Worm (Caenorhabditis elegans) whole organism, early embryonic: Measurements from ENCODE around the gene nhr-198.

Experiments
- B0310.2 ChIP-seq: sonication (generic microtip); optimal IDR thresholded peaks from 2 replicates; lab custom pipeline; 2016; ENCODE audit warnings: mild to moderate bottlenecking, missing genetic modification characterization, missing compliant biosample characterization
- F13C5.2 ChIP-seq: sonication (generic microtip); optimal IDR thresholded peaks from 2 replicates; lab custom pipeline; 2017; ENCODE audit warnings: mild to moderate bottlenecking, missing genetic modification characterization, inconsistent platforms, missing compliant biosample characterization
- aly-1 ChIP-seq: sonication (generic microtip); optimal IDR thresholded peaks from 2 replicates; lab custom pipeline; 2016; ENCODE audit warnings: missing genetic modification characterization, missing compliant biosample characterization
- ama-1 ChIP-seq: fragments of 150-350 bp; optimal IDR thresholded peaks from 2 replicates; lab custom pipeline; 2014
- ceh-13 ChIP-seq: fragments of 200-800 bp; sonication (Bioruptor generic); optimal IDR thresholded peaks from 2 replicates; lab custom pipeline; 2018; ENCODE audit warnings: mild to moderate bottlenecking, missing genetic modification characterization, missing compliant biosample characterization
- ceh-36 ChIP-seq: sonication (generic microtip); optimal IDR thresholded peaks from 2 replicates; lab custom pipeline; 2016; ENCODE audit warnings: missing genetic modification characterization, inconsistent platforms, missing compliant biosample characterization
- ets-7 ChIP-seq: sonication (generic microtip); optimal IDR thresholded peaks from 2 replicates; lab custom pipeline; 2016; ENCODE audit warnings: missing genotype, missing genetic modification characterization, missing compliant biosample characterization
- flt-1 ChIP-seq: fragments of 200-800 bp; sonication (Bioruptor generic); IDR thresholded peaks from 2 replicates; pipeline ENCODE4 v1.3.6; 2022; ENCODE audit warnings: missing genetic modification characterization, missing compliant biosample characterization
- hmbx-1 ChIP-seq: sonication (generic microtip); optimal IDR thresholded peaks from 2 replicates; lab custom pipeline; 2016; ENCODE audit warnings: mild to moderate bottlenecking, missing genetic modification characterization, missing compliant biosample characterization
- hmg-4 ChIP-seq: fragments of 200-800 bp; sonication (Bioruptor generic); optimal IDR thresholded peaks from 2 replicates; lab custom pipeline; 2018; ENCODE audit warnings: mild to moderate bottlenecking, missing genetic modification characterization, missing compliant biosample characterization
- hnd-1 ChIP-seq: sonication (generic microtip); optimal IDR thresholded peaks from 2 replicates; lab custom pipeline; 2016; ENCODE audit warnings: missing genetic modification characterization, missing compliant biosample characterization
- pes-1 ChIP-seq: fragments of 200-800 bp; sonication (Bioruptor generic); IDR thresholded peaks from 2 replicates; pipeline ENCODE4 v1.3.6; 2022; ENCODE audit warnings: missing genetic modification reagents, missing genetic modification characterization, missing compliant biosample characterization
- scrt-1 ChIP-seq: fragments of 200-800 bp; sonication (Bioruptor generic); IDR thresholded peaks from 2 replicates; pipeline ENCODE4 v1.3.6; 2022; ENCODE audit warnings: missing genetic modification characterization, missing compliant biosample characterization
- sea-1 ChIP-seq: fragments of 200-800 bp; sonication (Bioruptor generic); conservative IDR thresholded peaks from 2 replicates; pipeline ENCODE4 v1.3.6; 2022; ENCODE audit warnings: missing genetic modification characterization, missing compliant biosample characterization
- tbx-11 ChIP-seq: fragments of 200-800 bp; sonication (Bioruptor generic); IDR thresholded peaks from 2 replicates; pipeline ENCODE4 v1.3.6; 2022; ENCODE audit warnings: missing genetic modification characterization, missing compliant biosample characterization
- tbx-37 ChIP-seq: fragments of 200-800 bp; sonication (Bioruptor generic); conservative IDR thresholded peaks from 2 replicates; pipeline ENCODE4 v1.3.6; 2022; ENCODE audit warnings: missing genetic modification reagents, missing genetic modification characterization, missing compliant biosample characterization
- tra-4 ChIP-seq: sonication (generic microtip); optimal IDR thresholded peaks from 2 replicates; lab custom pipeline; 2017; ENCODE audit warnings: missing genetic modification characterization, missing compliant biosample characterization

The nhr-198 gene

DNA sequence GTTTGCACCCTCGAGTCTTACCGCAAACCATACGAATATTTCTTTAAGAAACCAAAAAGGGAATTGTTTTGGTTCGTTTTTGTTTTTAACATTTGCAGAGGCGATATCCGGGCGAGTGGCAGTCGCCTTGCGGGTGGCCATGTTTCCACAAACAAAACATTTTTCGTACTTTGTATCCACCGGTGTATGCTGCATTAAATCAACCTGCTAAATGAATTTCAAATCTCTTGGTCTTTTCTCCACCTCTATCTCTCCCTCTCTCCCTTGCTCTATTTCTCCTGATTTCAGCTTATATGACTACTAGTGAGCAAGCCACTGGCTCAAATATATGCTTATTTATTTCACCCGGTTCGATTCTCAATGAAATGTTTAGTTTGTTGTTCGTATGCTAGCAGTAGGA, 16.6 kb upstream of the nhr-198 start, which contains the start of gene nhr-52:
nhr-52 (plus strand) TSS at position 301 of the 400 bp plus-strand sequence.
- no peak for TF ChIP-seq pes-1 (GFP tag; lab: Robert Waterston, UW)

DNA sequence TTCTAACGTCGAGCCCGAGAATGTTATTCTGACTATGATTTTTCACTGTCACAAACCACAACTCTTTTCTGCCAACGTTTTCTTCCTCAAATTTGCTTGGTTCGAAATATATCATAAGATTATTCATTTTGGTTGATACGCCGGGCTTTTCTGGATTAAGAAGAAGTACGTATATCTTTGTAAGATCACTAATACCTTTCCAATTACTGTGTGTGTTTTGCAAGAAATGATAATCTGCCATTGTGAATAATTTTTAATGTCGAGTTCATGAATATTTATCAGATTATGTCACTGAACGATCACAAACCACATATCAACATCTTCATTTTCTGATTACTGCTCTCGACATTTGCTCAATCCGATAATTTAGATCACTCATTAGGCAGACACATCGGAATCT, 8.2 kb upstream of the nhr-198 start, which contains the start of gene nhr-196:
nhr-196 (plus strand) TSS at position 118 of the 400 bp plus-strand sequence.
- no peak for TF ChIP-seq tbx-11 (GFP tag; lab: Robert Waterston, UW)
- no peak for TF ChIP-seq aly-1 (tag; lab: Kevin White, UChicago)
- TF ChIP-seq hnd-1 (tag; lab: Kevin White, UChicago): no peak
- TF ChIP-seq hmbx-1 (tag; lab: Kevin White, UChicago): no peak
- TF ChIP-seq pes-1 (GFP tag; lab: Robert Waterston, UW): no peak
- no peak for TF ChIP-seq ets-7 (tag; lab: Kevin White, UChicago)
- TF ChIP-seq B0310.2 (tag; lab: Kevin White, UChicago): no peak
- no peak for TF ChIP-seq ceh-13 (GFP tag; lab: Kevin White, UChicago)

DNA sequence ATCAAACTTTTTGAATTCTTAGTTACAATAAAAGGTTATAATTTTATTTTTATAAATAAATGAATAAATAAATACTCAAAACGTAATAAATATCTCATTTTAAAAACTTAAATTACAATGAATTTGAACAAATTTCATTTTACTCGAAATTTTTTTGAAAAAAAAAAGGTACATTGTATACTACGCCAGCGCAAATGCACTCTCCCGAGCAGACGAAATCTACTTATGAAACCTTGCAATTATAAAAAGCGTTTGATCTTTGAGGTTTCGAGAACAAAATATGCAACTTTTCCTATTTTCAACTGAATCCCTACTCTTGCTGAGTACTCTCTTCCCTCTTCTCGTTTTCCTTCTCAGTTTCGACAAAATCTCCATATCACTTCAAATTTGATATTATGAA, 6.1 kb upstream of the nhr-198 start, which contains the start of gene nhr-197:
nhr-197 (plus strand) TSS at position 301 of the 400 bp plus-strand sequence.
- TF ChIP-seq hnd-1 (tag; lab: Kevin White, UChicago): no peak
- no peak for TF ChIP-seq F13C5.2 (tag; lab: Kevin White, UChicago)
- no peak for TF ChIP-seq hmbx-1 (tag; lab: Kevin White, UChicago)
- TF ChIP-seq ceh-36 (tag; lab: Kevin White, UChicago): no peak
- TF ChIP-seq ceh-13 (GFP tag; lab: Kevin White, UChicago): no peak
- no peak for TF ChIP-seq hmg-4 (GFP tag; lab: Kevin White, UChicago)
- no peak for TF ChIP-seq scrt-1 (GFP tag; lab: Robert Waterston, UW)

DNA sequence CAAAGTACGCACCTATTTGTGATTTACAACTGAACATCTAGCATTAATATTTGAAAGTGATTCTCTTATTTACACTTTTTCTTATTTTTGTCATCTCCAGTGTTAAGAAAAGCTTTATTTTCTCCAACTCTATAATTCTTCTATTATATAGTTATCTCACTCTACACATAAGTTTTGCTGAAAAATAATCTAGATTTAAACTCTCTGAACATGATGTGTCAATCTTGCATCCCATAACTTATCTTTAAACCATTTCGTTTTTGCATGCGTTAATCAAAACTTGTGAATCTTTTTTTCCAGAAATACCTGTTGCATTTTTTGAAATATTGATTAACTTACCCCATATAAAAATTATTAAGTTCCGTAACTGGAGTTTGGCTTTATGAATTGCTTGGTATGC, 3.8 kb upstream of the nhr-198 start, which contains the start of gene nhr-268:
nhr-268 (plus strand) TSS at position 301 of the 400 bp plus-strand sequence.
- TF ChIP-seq scrt-1 (GFP tag; lab: Robert Waterston, UW) (no peak), ceh-36 (tag; lab: Kevin White, UChicago) (no peak), tbx-37 (no peak), sea-1 (GFP tag; lab: Robert Waterston, UW) (no peak), hmbx-1 (tag; lab: Kevin White, UChicago) (no peak), ama-1 (lab: Kevin White, UChicago) (no peak), pes-1 (GFP tag; lab: Robert Waterston, UW) (no peak), B0310.2 (tag; lab: Kevin White, UChicago) (no peak), hmg-4 (GFP tag; lab: Kevin White, UChicago) (no peak), tra-4 (no peak), ceh-13 (GFP tag; lab: Kevin White, UChicago) (no peak), tbx-11 (GFP tag; lab: Robert Waterston, UW) (no peak), hnd-1 (tag; lab: Kevin White, UChicago) (no peak), aly-1 (tag; lab: Kevin White, UChicago) (no peak), F13C5.2 (tag; lab: Kevin White, UChicago) (no peak), flt-1 (GFP tag; lab: Robert Waterston, UW) (no peak)

DNA sequence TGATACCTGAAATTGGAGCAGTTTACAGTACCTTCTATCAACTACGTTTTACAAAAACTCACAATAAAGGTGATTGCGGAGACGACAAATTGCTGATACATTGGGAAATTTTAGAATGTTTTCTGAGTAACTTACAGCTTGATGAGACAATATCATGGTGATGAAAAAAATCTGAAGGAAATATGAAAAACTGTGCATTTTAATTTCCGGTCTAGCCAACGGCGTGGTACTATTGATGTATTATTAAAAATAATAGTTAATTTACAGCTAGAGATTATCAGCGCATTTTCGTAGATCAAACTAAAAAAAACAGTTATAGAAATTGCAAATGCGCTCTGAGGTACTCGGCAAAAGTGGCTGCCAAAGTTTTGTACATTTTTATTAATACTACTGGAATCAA, 4.3 kb downstream of the nhr-198 start, which contains the start of gene srx-29:
srx-29 (minus strand) TSS at position 101 of the 400 bp plus-strand sequence.
- TF ChIP-seq ama-1 (lab: Kevin White, UChicago): no peak
- TF ChIP-seq F13C5.2 (tag; lab: Kevin White, UChicago): no peak
- no peak for TF ChIP-seq pes-1 (GFP tag; lab: Robert Waterston, UW)
- TF ChIP-seq sea-1 (GFP tag; lab: Robert Waterston, UW): no peak
- TF ChIP-seq flt-1 (GFP tag; lab: Robert Waterston, UW): no peak
- no peak for TF ChIP-seq tbx-11 (GFP tag; lab: Robert Waterston, UW)
- TF ChIP-seq tra-4: no peak
- no peak for TF ChIP-seq hmg-4 (GFP tag; lab: Kevin White, UChicago)
- no peak for TF ChIP-seq ceh-13 (GFP tag; lab: Kevin White, UChicago)
- no peak for TF ChIP-seq hmbx-1 (tag; lab: Kevin White, UChicago)

DNA sequence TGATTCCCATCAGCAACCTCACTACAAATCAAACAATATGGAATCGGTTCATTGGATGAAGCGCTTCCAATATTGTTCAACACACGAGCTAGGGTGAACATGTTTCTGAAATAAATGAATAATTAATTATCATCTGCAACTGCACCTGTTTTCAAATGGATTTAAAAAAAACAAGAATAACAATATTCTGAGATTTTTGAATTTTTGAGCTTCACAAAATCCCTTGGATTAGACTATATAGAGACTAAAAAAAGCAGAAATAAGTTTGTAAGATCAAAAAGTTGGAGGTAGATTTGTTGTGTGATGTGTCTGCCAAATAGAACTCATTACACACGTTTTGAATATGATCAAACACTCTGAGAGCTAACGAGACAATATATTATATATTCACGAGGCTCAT, 6.0 kb downstream of the nhr-198 start, which contains the start of gene nhr-199:
nhr-199 (minus strand) TSS at position 101 of the 400 bp plus-strand sequence.
- TF ChIP-seq scrt-1 (GFP tag; lab: Robert Waterston, UW) (no peak), aly-1 (tag; lab: Kevin White, UChicago) (no peak), tbx-11 (GFP tag; lab: Robert Waterston, UW) (no peak), tbx-37 (no peak), ceh-36 (tag; lab: Kevin White, UChicago) (no peak), hmg-4 (GFP tag; lab: Kevin White, UChicago) (no peak), ceh-13 (GFP tag; lab: Kevin White, UChicago) (no peak), hmbx-1 (tag; lab: Kevin White, UChicago) (no peak), ama-1 (lab: Kevin White, UChicago) (no peak), pes-1 (GFP tag; lab: Robert Waterston, UW) (no peak), flt-1 (GFP tag; lab: Robert Waterston, UW) (no peak), ets-7 (tag; lab: Kevin White, UChicago) (no peak), F13C5.2 (tag; lab: Kevin White, UChicago) (no peak), B0310.2 (tag; lab: Kevin White, UChicago) (no peak), sea-1 (GFP tag; lab: Robert Waterston, UW) (no peak), tra-4 (no peak), hnd-1 (tag; lab: Kevin White, UChicago) (no peak)

DNA sequence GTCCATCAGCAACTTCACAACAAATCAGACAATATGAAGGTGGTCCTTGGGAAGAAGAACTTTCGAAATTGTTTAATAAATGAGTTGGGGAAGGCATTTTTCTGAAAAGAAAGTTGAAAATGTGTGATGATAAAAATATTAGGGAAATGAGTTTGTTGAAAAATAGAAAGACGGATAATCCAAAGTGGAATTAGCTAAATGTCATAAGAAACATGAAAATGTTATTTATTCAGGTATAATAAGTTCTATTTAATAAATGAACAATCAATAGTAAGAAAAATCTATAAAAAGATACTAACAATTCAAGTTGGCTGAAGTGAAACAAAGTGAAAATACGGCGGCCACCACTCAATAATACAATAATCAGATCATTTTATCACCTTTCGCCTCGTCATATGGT, 8.5 kb downstream of the nhr-198 start, which contains the start of gene nhr-53:
nhr-53 (minus strand) TSS at position 101 of the 400 bp plus-strand sequence.
- TF ChIP-seq F13C5.2 (tag; lab: Kevin White, UChicago): no peak
- TF ChIP-seq hnd-1 (tag; lab: Kevin White, UChicago): no peak
- no peak for TF ChIP-seq sea-1 (GFP tag; lab: Robert Waterston, UW)
- TF ChIP-seq tbx-11 (GFP tag; lab: Robert Waterston, UW): no peak
- no peak for TF ChIP-seq scrt-1 (GFP tag; lab: Robert Waterston, UW)
- TF ChIP-seq hmbx-1 (tag; lab: Kevin White, UChicago): no peak
- TF ChIP-seq ceh-13 (GFP tag; lab: Kevin White, UChicago): no peak
